Worm (Caenorhabditis elegans) whole organism, L3 larva: ENCODE measurements around the gene lbp-3.

Experiments used
- ama-1 ChIP-seq: fragments of 150-350 bp; optimal IDR thresholded peaks from 2 replicates; lab custom pipeline; 2018
- elt-1 ChIP-seq: fragments of 150-350 bp; optimal IDR thresholded peaks from 2 replicates; lab custom pipeline; 2014; ENCODE audit warnings: missing biosample characterization, missing genetic modification characterization
- skn-1 ChIP-seq: fragments of 150-350 bp; optimal IDR thresholded peaks from 2 replicates; lab custom pipeline; 2014; ENCODE audit warnings: missing biosample characterization, missing genetic modification characterization

ce11 chrX:3250481-3251091, 6.6 kb upstream of the lbp-3 start, which contains the start of gene pqn-37:
- TF ChIP-seq elt-1 (tag; lab: Kevin White, UChicago) (no peak), skn-1 (tag; lab: Kevin White, UChicago) (no peak), ama-1 (lab: Kevin White, UChicago) (no peak)
